Fruit fly (Drosophila melanogaster) whole organism, embryonic: ENCODE results near the gene CG13029.
A peak's percentile ranks its signal among the peaks of the same experiment; 100 is the strongest.

Experiments used
- Aef1 ChIP-seq: fragments of 200-800 bp; sonication (Bioruptor generic); IDR thresholded peaks from 3 replicates; pipeline ENCODE4 v1.3.6; 2022; ENCODE audit warnings: missing biosample characterization, missing genetic modification characterization
- BtbVII ChIP-seq: fragments of 200-800 bp; sonication (Bioruptor generic); optimal IDR thresholded peaks from 3 replicates; lab custom pipeline; 2017; ENCODE audit warnings: missing biosample characterization, mild to moderate bottlenecking, missing genetic modification characterization
- CG10321 ChIP-seq: fragments of 200-800 bp; sonication (Bioruptor generic); IDR thresholded peaks from 2 replicates; pipeline ENCODE4 v1.3.6; 2022; ENCODE audit warnings: missing biosample characterization, missing genetic modification characterization
- CG10565 ChIP-seq: fragments of 200-800 bp; sonication (Bioruptor generic); optimal IDR thresholded peaks from 3 replicates; lab custom pipeline; 2016; ENCODE audit warnings: missing biosample characterization, mild to moderate bottlenecking, missing genetic modification characterization
- CG10959 ChIP-seq: fragments of 200-800 bp; sonication (Bioruptor generic); IDR thresholded peaks from 2 replicates; pipeline ENCODE4 v1.3.6; 2022; ENCODE audit warnings: missing biosample characterization, missing genetic modification characterization
- CG11247 ChIP-seq: fragments of 200-800 bp; sonication (Bioruptor generic); IDR thresholded peaks from 2 replicates; pipeline ENCODE4 v1.3.6; 2022; ENCODE audit warnings: missing biosample characterization, missing genetic modification characterization
- CG12299 ChIP-seq: fragments of 200-800 bp; sonication (Bioruptor generic); optimal IDR thresholded peaks from 2 replicates; lab custom pipeline; 2018; ENCODE audit warnings: missing biosample characterization, mild to moderate bottlenecking, missing genetic modification characterization
- CG13287 ChIP-seq: fragments of 200-800 bp; sonication (Bioruptor generic); IDR thresholded peaks from 2 replicates; pipeline ENCODE4 v1.3.6; 2022; ENCODE audit warnings: missing biosample characterization, missing genetic modification characterization; ENCODE audit not compliant: partially characterized antibody
- CG13894 ChIP-seq: fragments of 200-800 bp; sonication (Bioruptor generic); optimal IDR thresholded peaks from 3 replicates; lab custom pipeline; 2018; ENCODE audit warnings: missing biosample characterization, mild to moderate bottlenecking, missing genetic modification characterization, moderate library complexity
- CG1647 ChIP-seq: fragments of 200-800 bp; sonication (Bioruptor generic); optimal IDR thresholded peaks from 3 replicates; lab custom pipeline; 2016; ENCODE audit warnings: missing biosample characterization, missing genetic modification characterization
- CG17359 ChIP-seq: fragments of 200-800 bp; sonication (Bioruptor generic); optimal IDR thresholded peaks from 3 replicates; lab custom pipeline; 2018; ENCODE audit warnings: missing biosample characterization, mild to moderate bottlenecking, missing genetic modification characterization, moderate library complexity
- CG17361 ChIP-seq: fragments of 200-800 bp; sonication (Bioruptor generic); IDR thresholded peaks from 3 replicates; pipeline ENCODE4 v1.3.6; 2022; ENCODE audit warnings: missing biosample characterization, missing genetic modification characterization
- CG17802 ChIP-seq: fragments of 200-800 bp; sonication (Bioruptor generic); optimal IDR thresholded peaks from 2 replicates; lab custom pipeline; 2018; ENCODE audit warnings: missing biosample characterization, mild to moderate bottlenecking, missing genetic modification characterization, moderate library complexity
- CG18011 ChIP-seq: fragments of 200-800 bp; sonication (Bioruptor generic); optimal IDR thresholded peaks from 2 replicates; lab custom pipeline; 2017; ENCODE audit warnings: missing biosample characterization, missing genetic modification characterization, mild to moderate bottlenecking, moderate library complexity, missing genotype
- CG1832 ChIP-seq: fragments of 200-800 bp; sonication (Bioruptor generic); optimal IDR thresholded peaks from 2 replicates; lab custom pipeline; 2017; ENCODE audit warnings: missing biosample characterization, mild to moderate bottlenecking, missing genetic modification characterization, inconsistent platforms
- CG2129 ChIP-seq: fragments of 200-800 bp; sonication (Bioruptor generic); IDR thresholded peaks from 2 replicates; pipeline ENCODE4 v1.3.6; 2022; ENCODE audit warnings: missing biosample characterization, missing genetic modification characterization; ENCODE audit not compliant: partially characterized antibody
- CG2678 ChIP-seq: fragments of 200-800 bp; sonication (Bioruptor generic); optimal IDR thresholded peaks from 3 replicates; lab custom pipeline; 2019; ENCODE audit warnings: missing biosample characterization, mild to moderate bottlenecking, missing genetic modification characterization, moderate library complexity
- CG2712 ChIP-seq: fragments of 200-800 bp; optimal IDR thresholded peaks from 3 replicates; lab custom pipeline; 2019; ENCODE audit warnings: missing biosample characterization, mild to moderate bottlenecking, missing genetic modification characterization, moderate library complexity
- CG31441 ChIP-seq: fragments of 200-800 bp; sonication (Bioruptor generic); IDR thresholded peaks from 2 replicates; pipeline ENCODE4 v1.3.6; 2022; ENCODE audit warnings: missing biosample characterization, missing genetic modification characterization
- CG6854 ChIP-seq: fragments of 200-800 bp; sonication (Bioruptor generic); optimal IDR thresholded peaks from 3 replicates; lab custom pipeline; 2017; ENCODE audit warnings: missing biosample characterization, mild to moderate bottlenecking, missing genetic modification characterization
- CG7839 ChIP-seq: fragments of 200-800 bp; sonication (Bioruptor generic); optimal IDR thresholded peaks from 3 replicates; lab custom pipeline; 2018; ENCODE audit warnings: missing biosample characterization, mild to moderate bottlenecking, missing genetic modification characterization, moderate library complexity
- CG7987 ChIP-seq: fragments of 200-800 bp; sonication (Bioruptor generic); optimal IDR thresholded peaks from 2 replicates; lab custom pipeline; 2018; ENCODE audit warnings: missing biosample characterization, mild to moderate bottlenecking, missing genetic modification characterization, moderate library complexity
- Doc3 ChIP-seq: fragments of 200-800 bp; sonication (Bioruptor generic); IDR thresholded peaks from 3 replicates; pipeline ENCODE4 v1.3.6; 2022; ENCODE audit warnings: missing biosample characterization, missing genetic modification characterization; ENCODE audit not compliant: partially characterized antibody
- E2f1 ChIP-seq: fragments of 200-800 bp; sonication (Bioruptor generic); IDR thresholded peaks from 2 replicates; pipeline ENCODE4 v1.3.6; 2022; ENCODE audit warnings: missing biosample characterization, missing genetic modification characterization
- Gsc ChIP-seq: fragments of 200-800 bp; sonication (Bioruptor generic); IDR thresholded peaks from 2 replicates; pipeline ENCODE4 v1.3.6; 2022; ENCODE audit warnings: missing biosample characterization, missing genetic modification characterization
- HHEX ChIP-seq: fragments of 200-800 bp; sonication (Bioruptor generic); optimal IDR thresholded peaks from 3 replicates; lab custom pipeline; 2017; ENCODE audit warnings: missing biosample characterization, mild to moderate bottlenecking, missing genetic modification characterization, missing genetic modification reagents
- Nf-YC ChIP-seq: fragments of 200-800 bp; optimal IDR thresholded peaks from 3 replicates; lab custom pipeline; 2019; ENCODE audit warnings: missing biosample characterization, mild to moderate bottlenecking, missing genetic modification characterization, moderate library complexity
- Side ChIP-seq: fragments of 200-800 bp; sonication (Bioruptor generic); optimal IDR thresholded peaks from 2 replicates; lab custom pipeline; 2016; ENCODE audit warnings: missing biosample characterization, missing genetic modification characterization
- Ssrp ChIP-seq: fragments of 200-800 bp; sonication (Bioruptor generic); optimal IDR thresholded peaks from 2 replicates; lab custom pipeline; 2018; ENCODE audit warnings: missing biosample characterization, mild to moderate bottlenecking, missing genetic modification characterization, moderate library complexity
- ac ChIP-seq: fragments of 200-800 bp; sonication (Bioruptor generic); optimal IDR thresholded peaks from 3 replicates; lab custom pipeline; 2017; ENCODE audit warnings: missing biosample characterization, mild to moderate bottlenecking, missing genetic modification characterization
- ato ChIP-seq: fragments of 200-800 bp; sonication (Bioruptor generic); IDR thresholded peaks from 2 replicates; pipeline ENCODE4 v1.3.6; 2022; ENCODE audit warnings: missing biosample characterization, missing genetic modification characterization; ENCODE audit not compliant: partially characterized antibody
- bigmax ChIP-seq: fragments of 200-800 bp; sonication (Bioruptor generic); optimal IDR thresholded peaks from 2 replicates; lab custom pipeline; 2018; ENCODE audit warnings: missing biosample characterization, mild to moderate bottlenecking, missing genetic modification characterization
- cas ChIP-seq: fragments of 200-800 bp; sonication (Bioruptor generic); IDR thresholded peaks from 2 replicates; pipeline ENCODE4 v1.3.6; 2022; ENCODE audit warnings: missing biosample characterization, missing genetic modification characterization
- cg ChIP-seq: fragments of 200-800 bp; sonication (Bioruptor generic); optimal IDR thresholded peaks from 3 replicates; lab custom pipeline; 2019; ENCODE audit warnings: missing biosample characterization, mild to moderate bottlenecking, missing genetic modification characterization, moderate library complexity
- emc ChIP-seq: fragments of 200-800 bp; sonication (Bioruptor generic); optimal IDR thresholded peaks from 2 replicates; lab custom pipeline; 2016; ENCODE audit warnings: missing biosample characterization, missing genetic modification characterization
- exex ChIP-seq: fragments of 200-800 bp; sonication (Bioruptor generic); optimal IDR thresholded peaks from 4 replicates; lab custom pipeline; 2018; ENCODE audit warnings: missing biosample characterization, mild to moderate bottlenecking, missing genetic modification characterization, moderate library complexity
- gro ChIP-seq: fragments of 200-800 bp; sonication (Bioruptor generic); optimal IDR thresholded peaks from 2 replicates; lab custom pipeline; 2016; ENCODE audit warnings: missing biosample characterization, missing genetic modification characterization
- hth ChIP-seq: fragments of >200 bp; optimal IDR thresholded peaks from 2 replicates; lab custom pipeline; 2017; ENCODE audit warnings: inconsistent platforms
- lov ChIP-seq, 2 experiments: fragments of 200-800 bp in 1 of 2; fragments of >200 bp in 1 of 2; sonication (Bioruptor generic) in 1 of 2; IDR thresholded peaks in 1 of 2; optimal IDR thresholded peaks in 1 of 2; 2 replicates in 1 of 2; 3 replicates in 1 of 2; pipeline versions ENCODE4 v1.3.6 to Lab custom; 2017 to 2022; ENCODE audit warnings: missing biosample characterization in 1 of 2, missing genetic modification characterization in 1 of 2
- nerfin-2 ChIP-seq: fragments of 200-800 bp; sonication (Bioruptor generic); IDR thresholded peaks from 2 replicates; pipeline ENCODE4 v1.3.6; 2022; ENCODE audit warnings: missing biosample characterization, missing genetic modification characterization; ENCODE audit not compliant: partially characterized antibody
- oc ChIP-seq: fragments of 200-800 bp; sonication (Bioruptor generic); optimal IDR thresholded peaks from 2 replicates; lab custom pipeline; 2018; ENCODE audit warnings: missing biosample characterization, mild to moderate bottlenecking, missing genetic modification characterization, moderate library complexity
- org-1 ChIP-seq: fragments of 200-800 bp; sonication (Bioruptor generic); optimal IDR thresholded peaks from 2 replicates; lab custom pipeline; 2017; ENCODE audit warnings: missing biosample characterization, missing genetic modification characterization
- otp ChIP-seq: fragments of 200-800 bp; sonication (Bioruptor generic); IDR thresholded peaks from 3 replicates; pipeline ENCODE4, ENCODE4 v1.3.6; 2022; ENCODE audit warnings: missing biosample characterization, missing genetic modification characterization
- sd ChIP-seq: fragments of 200-800 bp; sonication (Bioruptor generic); optimal IDR thresholded peaks from 3 replicates; lab custom pipeline; 2018; ENCODE audit warnings: missing biosample characterization, mild to moderate bottlenecking, missing genetic modification characterization, moderate library complexity
- so ChIP-seq: fragments of 200-800 bp; sonication (Bioruptor generic); IDR thresholded peaks from 3 replicates; pipeline ENCODE4 v1.3.6; 2022; ENCODE audit warnings: missing biosample characterization, missing genetic modification characterization
- sob ChIP-seq: fragments of 200-800 bp; sonication (Bioruptor generic); IDR thresholded peaks from 2 replicates; pipeline ENCODE4 v1.3.6; 2022; ENCODE audit warnings: missing biosample characterization, missing genetic modification characterization
- sr ChIP-seq: fragments of 200-800 bp; sonication (Bioruptor generic); IDR thresholded peaks from 3 replicates; pipeline ENCODE4 v1.3.6; 2022; ENCODE audit warnings: missing biosample characterization, missing genetic modification characterization
- ttk ChIP-seq: fragments of 200-800 bp; sonication (Bioruptor generic); IDR thresholded peaks from 2 replicates; pipeline ENCODE4 v2.1.2; 2022; ENCODE audit warnings: missing biosample characterization, missing genetic modification characterization
- vvl ChIP-seq: fragments of 200-800 bp; sonication (Bioruptor generic); IDR thresholded peaks from 2 replicates; pipeline ENCODE4 v1.3.6; 2022; ENCODE audit warnings: missing biosample characterization, missing genetic modification characterization

The CG13029 gene

DNA sequence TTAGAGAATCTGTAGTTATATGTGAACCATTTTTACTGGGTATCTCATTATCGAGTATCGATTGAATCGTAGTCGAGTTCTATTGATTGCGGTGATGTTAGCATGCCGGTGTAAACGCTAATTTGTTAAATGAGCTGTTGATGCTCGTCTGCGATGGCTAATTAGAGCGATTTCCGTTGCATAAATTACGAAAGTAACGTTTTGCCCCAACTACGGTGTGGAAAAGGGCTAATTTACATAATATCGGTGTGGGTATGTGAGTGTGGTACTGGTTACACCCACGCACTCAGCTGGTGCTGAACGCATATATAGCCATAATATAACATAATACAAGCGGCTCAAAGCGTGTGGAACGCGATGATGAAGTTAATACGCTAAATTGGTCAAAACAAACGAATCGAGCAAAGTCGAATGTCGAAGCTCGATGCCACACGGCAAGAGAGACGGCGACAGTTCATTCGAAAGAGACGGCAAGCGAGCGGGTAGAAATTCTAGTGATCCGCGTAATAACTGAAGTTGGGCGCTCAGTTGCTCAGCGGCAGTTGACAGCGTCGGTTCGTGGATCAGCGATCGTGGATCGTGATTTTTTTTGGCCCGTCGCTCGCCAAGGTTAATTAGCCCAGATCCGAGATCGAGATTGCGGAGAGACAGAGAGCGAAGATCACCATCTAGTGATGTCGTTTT, 16.5 kb downstream of the CG13029 start, which contains the start of gene CG32170 (continued):
- peak; percentile 23 for TF ChIP-seq Nf-YC (tag; lab: Kevin White, UChicago)
- no peak for TF ChIP-seq emc (GFP tag; lab: Kevin White, UChicago)
- TF ChIP-seq CG31441 (GFP tag; lab: Robert Waterston, UW) = no peak
- TF ChIP-seq cas (GFP tag; lab: Robert Waterston, UW) = no peak
- no peak for TF ChIP-seq CG7987
- TF ChIP-seq sd (tag; lab: Kevin White, UChicago) = peak; percentile 45
- TF ChIP-seq CG12299 (tag; lab: Kevin White, UChicago) = no peak
- TF ChIP-seq Gsc = no peak
- no peak for TF ChIP-seq otp
- TF ChIP-seq ac = no peak
- no peak for TF ChIP-seq CG2129 (GFP tag; lab: Robert Waterston, UW)
- peak; percentile 35 for TF ChIP-seq cg
- TF ChIP-seq org-1 (GFP tag; lab: Kevin White, UChicago) = no peak
- TF ChIP-seq CG10959 (GFP tag; lab: Robert Waterston, UW) = no peak
- no peak for TF ChIP-seq ato (GFP tag; lab: Robert Waterston, UW)
- TF ChIP-seq oc = peak; percentile 18
- no peak for TF ChIP-seq bigmax (GFP tag; lab: Kevin White, UChicago)
- no peak for TF ChIP-seq CG17361 (GFP tag; lab: Robert Waterston, UW)
- TF ChIP-seq sob = peak; percentile 10; the same call in 1 of the 2 replicates
- TF ChIP-seq so = no peak
- 0 out of 3 replicates have a peak, but pooled peaks have one; percentile 27 for TF ChIP-seq sr (GFP tag; lab: Robert Waterston, UW)
- TF ChIP-seq Doc3 (GFP tag; lab: Robert Waterston, UW) = no peak
- TF ChIP-seq CG2712 = no peak
- TF ChIP-seq nerfin-2 (GFP tag; lab: Robert Waterston, UW) = no peak
- no peak for TF ChIP-seq BtbVII
- TF ChIP-seq CG10565 (GFP tag; lab: Kevin White, UChicago) = no peak
- peak; percentile 57 for TF ChIP-seq CG1832 (GFP tag; lab: Kevin White, UChicago)
- no peak for TF ChIP-seq CG17802
- TF ChIP-seq CG17359 (tag; lab: Kevin White, UChicago) = no peak
- TF ChIP-seq CG11247 = no peak
- no peak for TF ChIP-seq ttk (GFP tag; lab: Robert Waterston, UW)
- no peak for TF ChIP-seq Ssrp (tag; lab: Kevin White, UChicago)
- TF ChIP-seq gro (GFP tag; lab: Kevin White, UChicago) = peak; percentile 57
- no peak for TF ChIP-seq CG18011 (GFP tag; lab: Kevin White, UChicago)
- TF ChIP-seq lov (optimal IDR thresholded peaks at IDR 0.05; lab: Kevin White, UChicago) = no peak
- TF ChIP-seq lov (GFP tag; IDR thresholded peaks at IDR 0.05; lab: Robert Waterston, UW) = no peak
- TF ChIP-seq hth (lab: Kevin White, UChicago) = no peak
- no peak for TF ChIP-seq CG7839
- TF ChIP-seq CG1647 (GFP tag; lab: Kevin White, UChicago) = no peak
- no peak for TF ChIP-seq E2f1
- TF ChIP-seq CG13287 = peak; percentile 27; the same call in 1 of the 2 replicates
- no peak for TF ChIP-seq CG6854
- peak; percentile 89 for TF ChIP-seq CG10321
- TF ChIP-seq CG2678 (tag; lab: Kevin White, UChicago) = no peak
- TF ChIP-seq vvl (GFP tag; lab: Robert Waterston, UW) = peak; percentile 84
- no peak for TF ChIP-seq Side (GFP tag; lab: Kevin White, UChicago)
- peak; percentile 85 for TF ChIP-seq CG13894 (tag; lab: Kevin White, UChicago)
- TF ChIP-seq exex (tag; lab: Kevin White, UChicago) = no peak
- no peak for TF ChIP-seq Aef1 (GFP tag; lab: Robert Waterston, UW)
- no peak for TF ChIP-seq HHEX
